Fruit fly (Drosophila melanogaster) whole organism, embryonic: ENCODE data around the gene CG6000.

Source experiments
- Ada2b ChIP-seq: fragments of 200-800 bp; sonication (Bioruptor generic); IDR thresholded peaks from 2 replicates; pipeline ENCODE4 v1.3.6; 2022; ENCODE audit warnings: missing biosample characterization, missing genetic modification characterization
- CG10147 ChIP-seq: fragments of 200-800 bp; sonication (Bioruptor generic); optimal IDR thresholded peaks from 2 replicates; lab custom pipeline; 2019; ENCODE audit warnings: missing biosample characterization, mild to moderate bottlenecking, missing genetic modification characterization, moderate library complexity
- CG10979 ChIP-seq: fragments of 200-800 bp; sonication (Bioruptor generic); optimal IDR thresholded peaks from 2 replicates; lab custom pipeline; 2018; ENCODE audit warnings: missing biosample characterization, mild to moderate bottlenecking, missing genetic modification characterization, moderate library complexity
- CG11696 ChIP-seq: fragments of 200-800 bp; sonication (Bioruptor generic); IDR thresholded peaks from 2 replicates; pipeline ENCODE4 v1.3.6; 2022; ENCODE audit warnings: missing biosample characterization, missing genetic modification characterization
- CG11723 ChIP-seq: fragments of 200-800 bp; sonication (Bioruptor generic); optimal IDR thresholded peaks from 2 replicates; lab custom pipeline; 2017; ENCODE audit warnings: missing biosample characterization, mild to moderate bottlenecking, missing genetic modification characterization
- CG14441 ChIP-seq: fragments of 200-800 bp; sonication (Bioruptor generic); IDR thresholded peaks from 2 replicates; pipeline ENCODE4 v1.3.6; 2022; ENCODE audit warnings: missing biosample characterization, missing genetic modification characterization
- CG1647 ChIP-seq: fragments of 200-800 bp; sonication (Bioruptor generic); optimal IDR thresholded peaks from 3 replicates; lab custom pipeline; 2016; ENCODE audit warnings: missing biosample characterization, missing genetic modification characterization
- CG18619 ChIP-seq: fragments of 200-800 bp; sonication (Bioruptor generic); optimal IDR thresholded peaks from 3 replicates; lab custom pipeline; 2017; ENCODE audit warnings: missing biosample characterization, mild to moderate bottlenecking, missing genetic modification characterization
- CG3281 ChIP-seq: fragments of 200-800 bp; sonication (Bioruptor generic); optimal IDR thresholded peaks from 3 replicates; lab custom pipeline; 2017; ENCODE audit warnings: missing biosample characterization, mild to moderate bottlenecking, missing genetic modification characterization
- CG43689 ChIP-seq: fragments of 200-800 bp; sonication (Bioruptor generic); IDR thresholded peaks from 2 replicates; pipeline ENCODE4 v1.3.6; 2022; ENCODE audit warnings: missing biosample characterization, missing genetic modification characterization
- CG4820 ChIP-seq: fragments of 200-800 bp; sonication (Bioruptor generic); optimal IDR thresholded peaks from 3 replicates; lab custom pipeline; 2016; ENCODE audit warnings: missing biosample characterization, missing genetic modification characterization
- CG5180 ChIP-seq: fragments of 200-800 bp; sonication (Bioruptor generic); optimal IDR thresholded peaks from 3 replicates; lab custom pipeline; 2017; ENCODE audit warnings: missing biosample characterization, missing genetic modification characterization, mild to moderate bottlenecking, moderate library complexity, missing genetic modification reagents
- CG6175 ChIP-seq: fragments of 200-800 bp; sonication (Bioruptor generic); IDR thresholded peaks from 3 replicates; pipeline ENCODE4 v1.3.6; 2022; ENCODE audit warnings: missing biosample characterization, missing genetic modification characterization
- CTCF ChIP-seq: fragments of 200-800 bp; sonication (Bioruptor generic); optimal IDR thresholded peaks from 2 replicates; lab custom pipeline; 2017; ENCODE audit warnings: missing biosample characterization, mild to moderate bottlenecking, missing genetic modification characterization, moderate library complexity
- D19B ChIP-seq: fragments of 200-800 bp; sonication (Bioruptor generic); optimal IDR thresholded peaks from 2 replicates; lab custom pipeline; 2017; ENCODE audit warnings: missing biosample characterization, mild to moderate bottlenecking, missing genetic modification characterization
- Dek ChIP-seq: fragments of 200-800 bp; sonication (Bioruptor generic); optimal IDR thresholded peaks from 3 replicates; lab custom pipeline; 2019; ENCODE audit warnings: missing biosample characterization, mild to moderate bottlenecking, missing genetic modification characterization, moderate library complexity
- Doc2 ChIP-seq: fragments of 200-800 bp; sonication (Bioruptor generic); IDR thresholded peaks from 2 replicates; pipeline ENCODE4 v1.3.6; 2022; ENCODE audit warnings: missing biosample characterization, missing genetic modification characterization
- Fer1 ChIP-seq: fragments of 200-800 bp; sonication (Bioruptor generic); optimal IDR thresholded peaks from 2 replicates; lab custom pipeline; 2017; ENCODE audit warnings: missing biosample characterization, mild to moderate bottlenecking, missing genetic modification characterization
- HmgD ChIP-seq: fragments of 200-800 bp; sonication (Bioruptor generic); optimal IDR thresholded peaks from 3 replicates; lab custom pipeline; 2016; ENCODE audit warnings: missing biosample characterization, missing genetic modification characterization
- Mad ChIP-seq: fragments of 200-800 bp; sonication (Bioruptor generic); optimal IDR thresholded peaks from 2 replicates; lab custom pipeline; 2016; ENCODE audit warnings: missing biosample characterization, missing genetic modification characterization
- Meics ChIP-seq: fragments of 200-800 bp; sonication (Bioruptor generic); optimal IDR thresholded peaks from 2 replicates; lab custom pipeline; 2017; ENCODE audit warnings: missing biosample characterization, mild to moderate bottlenecking, missing genetic modification characterization
- NC2β ChIP-seq: fragments of 200-800 bp; sonication (Bioruptor generic); optimal IDR thresholded peaks from 2 replicates; lab custom pipeline; 2016; ENCODE audit warnings: missing biosample characterization, missing genetic modification characterization
- NFAT ChIP-seq: fragments of 200-800 bp; sonication (Bioruptor generic); IDR thresholded peaks from 2 replicates; pipeline ENCODE4 v1.3.6; 2022; ENCODE audit warnings: missing biosample characterization, missing genetic modification characterization
- NfI ChIP-seq: fragments of 200-800 bp; sonication (Bioruptor generic); optimal IDR thresholded peaks from 3 replicates; lab custom pipeline; 2018; ENCODE audit warnings: missing biosample characterization, mild to moderate bottlenecking, missing genetic modification characterization, moderate library complexity
- Sox100B ChIP-seq: fragments of 200-800 bp; sonication (Bioruptor generic); optimal IDR thresholded peaks from 3 replicates; lab custom pipeline; 2018; ENCODE audit warnings: missing biosample characterization, mild to moderate bottlenecking, missing genetic modification characterization
- Taf1 ChIP-seq: fragments of 200-800 bp; sonication (Bioruptor generic); IDR thresholded peaks from 2 replicates; pipeline ENCODE4 v1.3.6; 2022; ENCODE audit warnings: missing biosample characterization, missing genetic modification characterization
- abd-A ChIP-seq: fragments of 200-800 bp; sonication (Bioruptor generic); optimal IDR thresholded peaks from 3 replicates; lab custom pipeline; 2019; ENCODE audit warnings: missing biosample characterization, mild to moderate bottlenecking, missing genetic modification characterization, moderate library complexity
- amos ChIP-seq: fragments of 200-800 bp; sonication (Bioruptor generic); IDR thresholded peaks from 2 replicates; pipeline ENCODE4 v1.3.6; 2022; ENCODE audit warnings: missing biosample characterization, missing genetic modification characterization; ENCODE audit not compliant: partially characterized antibody
- aop ChIP-seq: fragments of 200-800 bp; sonication (Bioruptor generic); IDR thresholded peaks from 2 replicates; pipeline ENCODE4 v1.3.6; 2022; ENCODE audit warnings: missing biosample characterization, missing genetic modification characterization
- ara ChIP-seq: fragments of 200-800 bp; sonication (Bioruptor generic); IDR thresholded peaks from 2 replicates; pipeline ENCODE4 v1.3.6; 2022; ENCODE audit warnings: missing biosample characterization, missing genetic modification characterization
- ase ChIP-seq: fragments of 200-800 bp; sonication (Bioruptor generic); IDR thresholded peaks from 3 replicates; pipeline ENCODE4 v1.3.6; 2022; ENCODE audit warnings: missing biosample characterization, missing genetic modification characterization
- bbx ChIP-seq: fragments of 200-800 bp; sonication (Bioruptor generic); IDR thresholded peaks from 2 replicates; pipeline ENCODE4 v1.3.6; 2022; ENCODE audit warnings: missing biosample characterization, missing genetic modification characterization; ENCODE audit not compliant: partially characterized antibody
- bigmax ChIP-seq: fragments of 200-800 bp; sonication (Bioruptor generic); optimal IDR thresholded peaks from 2 replicates; lab custom pipeline; 2018; ENCODE audit warnings: missing biosample characterization, mild to moderate bottlenecking, missing genetic modification characterization
- chif ChIP-seq, 2 experiments: fragments of 200-800 bp; sonication (Bioruptor generic); optimal IDR thresholded peaks; 3 replicates each; lab custom pipeline; 2016; ENCODE audit warnings: missing biosample characterization in 2 of 2, missing genetic modification characterization in 2 of 2
- chm ChIP-seq: fragments of 200-800 bp; sonication (Bioruptor generic); IDR thresholded peaks from 2 replicates; pipeline ENCODE4 v1.3.6; 2022; ENCODE audit warnings: missing biosample characterization, missing genetic modification characterization
- corto ChIP-seq: fragments of 200-800 bp; sonication (Bioruptor generic); optimal IDR thresholded peaks from 2 replicates; lab custom pipeline; 2016; ENCODE audit warnings: missing biosample characterization, mild to moderate bottlenecking, missing genetic modification characterization, moderate library complexity
- dimm ChIP-seq: fragments of 200-800 bp; sonication (Bioruptor generic); IDR thresholded peaks from 2 replicates; pipeline ENCODE4 v1.3.6; 2022; ENCODE audit warnings: missing biosample characterization, missing genetic modification characterization
- grau ChIP-seq: fragments of 200-800 bp; optimal IDR thresholded peaks from 3 replicates; lab custom pipeline; 2019; ENCODE audit warnings: missing biosample characterization, mild to moderate bottlenecking, missing genetic modification characterization, moderate library complexity
- gsb-n ChIP-seq: fragments of 200-800 bp; sonication (Bioruptor generic); optimal IDR thresholded peaks from 3 replicates; lab custom pipeline; 2018; ENCODE audit warnings: missing biosample characterization, mild to moderate bottlenecking, missing genetic modification characterization
- gt ChIP-seq: fragments of 200-800 bp; sonication (Bioruptor generic); IDR thresholded peaks from 2 replicates; pipeline ENCODE4 v1.3.6; 2022; ENCODE audit warnings: missing biosample characterization, missing genetic modification characterization
- jumu ChIP-seq: fragments of 200-800 bp; sonication (Bioruptor generic); optimal IDR thresholded peaks from 3 replicates; lab custom pipeline; 2016; ENCODE audit warnings: missing biosample characterization, missing genetic modification characterization
- klu ChIP-seq: fragments of 200-800 bp; sonication (Bioruptor generic); IDR thresholded peaks from 2 replicates; pipeline ENCODE4 v1.3.6; 2022; ENCODE audit warnings: missing biosample characterization, missing genetic modification characterization
- lab ChIP-seq: fragments of 200-800 bp; sonication (Bioruptor generic); optimal IDR thresholded peaks from 3 replicates; lab custom pipeline; 2017; ENCODE audit warnings: missing biosample characterization, missing genetic modification characterization, mild to moderate bottlenecking, moderate library complexity, missing genetic modification reagents
- luna ChIP-seq: fragments of 200-800 bp; sonication (Bioruptor generic); optimal IDR thresholded peaks from 2 replicates; lab custom pipeline; 2016; ENCODE audit warnings: missing biosample characterization, missing genetic modification characterization
- otp ChIP-seq: fragments of 200-800 bp; sonication (Bioruptor generic); IDR thresholded peaks from 3 replicates; pipeline ENCODE4, ENCODE4 v1.3.6; 2022; ENCODE audit warnings: missing biosample characterization, missing genetic modification characterization
- pan ChIP-seq, 4 experiments: fragments of >200 bp in 3 of 4; fragments of 200-800 bp in 1 of 4; sonication (Bioruptor generic) in 1 of 4; optimal IDR thresholded peaks in 3 of 4; IDR thresholded peaks in 1 of 4; 2 replicates each; pipeline versions ENCODE4 v1.3.6 to Lab custom; 2017 to 2022; ENCODE audit warnings: missing biosample characterization in 2 of 4, missing genetic modification characterization in 2 of 4, mixed read lengths in 1 of 4
- phol ChIP-seq: fragments of 200-800 bp; sonication (Bioruptor generic); optimal IDR thresholded peaks from 3 replicates; lab custom pipeline; 2018; ENCODE audit warnings: missing biosample characterization, mild to moderate bottlenecking, missing genetic modification characterization, moderate library complexity
- prd ChIP-seq, 3 experiments: fragments of >200 bp in 2 of 3; fragments of 200-800 bp in 1 of 3; sonication (Bioruptor generic) in 1 of 3; optimal IDR thresholded peaks in 2 of 3; IDR thresholded peaks in 1 of 3; 2 replicates in 2 of 3; 3 replicates in 1 of 3; pipeline versions ENCODE4 v1.3.6 to Lab custom; 2017 to 2022; ENCODE audit warnings: missing biosample characterization in 1 of 3, missing genetic modification characterization in 1 of 3
- sqz ChIP-seq: fragments of 200-800 bp; sonication (Bioruptor generic); optimal IDR thresholded peaks from 3 replicates; lab custom pipeline; 2018; ENCODE audit warnings: missing biosample characterization, mild to moderate bottlenecking, missing genetic modification characterization
- stc ChIP-seq: fragments of 200-800 bp; sonication (Bioruptor generic); IDR thresholded peaks from 2 replicates; pipeline ENCODE4 v1.3.6; 2022; ENCODE audit warnings: missing biosample characterization, missing genetic modification characterization
- tin ChIP-seq: fragments of 200-800 bp; sonication (Bioruptor generic); optimal IDR thresholded peaks from 3 replicates; lab custom pipeline; 2016; ENCODE audit warnings: missing biosample characterization, missing genetic modification characterization
- wek ChIP-seq: fragments of 200-800 bp; sonication (Bioruptor generic); optimal IDR thresholded peaks from 3 replicates; lab custom pipeline; 2018; ENCODE audit warnings: missing biosample characterization, mild to moderate bottlenecking, missing genetic modification characterization, moderate library complexity

CG6000 gene

dm6 chr3R:24093430-24093829, 39.2 kb downstream of the CG6000 start (continued):
- TF ChIP-seq otp = no peak
- no peak for TF ChIP-seq CTCF (GFP tag; lab: Kevin White, UChicago)
- no peak for TF ChIP-seq D19B (GFP tag; lab: Kevin White, UChicago)
- TF ChIP-seq wek (GFP tag; lab: Kevin White, UChicago) = no peak
- TF ChIP-seq chm = no peak
- TF ChIP-seq CG5180 (GFP tag; lab: Kevin White, UChicago) = no peak
- no peak for TF ChIP-seq sqz (GFP tag; lab: Kevin White, UChicago)
- TF ChIP-seq bbx (GFP tag; lab: Robert Waterston, UW) = no peak
- no peak for TF ChIP-seq Sox100B
- no peak for TF ChIP-seq gsb-n (tag; lab: Kevin White, UChicago)
- no peak for TF ChIP-seq CG14441
- no peak for TF ChIP-seq bigmax
- TF ChIP-seq NC2β (GFP tag; lab: Kevin White, UChicago) = no peak
- no peak for TF ChIP-seq CG10979 (tag; lab: Kevin White, UChicago)
- no peak for TF ChIP-seq prd (optimal IDR thresholded peaks at IDR 0.05; lab: Kevin White, UChicago)
- no peak for TF ChIP-seq prd (GFP tag; IDR thresholded peaks at IDR 0.05; lab: Robert Waterston, UW)
- no peak for TF ChIP-seq phol (tag; lab: Kevin White, UChicago)
- TF ChIP-seq chif (GFP tag; optimal IDR thresholded peaks at IDR 0.05; lab: Kevin White, UChicago) = no peak
- no peak for TF ChIP-seq CG6175 (GFP tag; lab: Robert Waterston, UW)
- TF ChIP-seq Dek (tag; lab: Kevin White, UChicago) = no peak
- TF ChIP-seq Doc2 (GFP tag; lab: Robert Waterston, UW) = no peak
- no peak for TF ChIP-seq gt (GFP tag; lab: Robert Waterston, UW)
- TF ChIP-seq CG18619 (GFP tag; lab: Kevin White, UChicago) = peak; percentile 36
- TF ChIP-seq Ada2b (GFP tag; lab: Robert Waterston, UW) = no peak
- no peak for TF ChIP-seq CG1647 (GFP tag; lab: Kevin White, UChicago)
- TF ChIP-seq Mad (GFP tag; lab: Kevin White, UChicago) = no peak
- TF ChIP-seq tin (GFP tag; lab: Kevin White, UChicago) = no peak
- TF ChIP-seq pan (optimal IDR thresholded peaks at IDR 0.05; lab: Kevin White, UChicago) = no peak
- no peak for TF ChIP-seq pan (GFP tag; optimal IDR thresholded peaks at IDR 0.05 in 1 of 2, IDR thresholded peaks at IDR 0.05 in 1 of 2)
- no peak for TF ChIP-seq ara (GFP tag; lab: Robert Waterston, UW)
- no peak for TF ChIP-seq stc
- no peak for TF ChIP-seq CG11696
- TF ChIP-seq lab = peak; percentile 16
- TF ChIP-seq aop (GFP tag; lab: Robert Waterston, UW) = no peak
- no peak for TF ChIP-seq jumu (GFP tag; lab: Kevin White, UChicago)
- no peak for TF ChIP-seq CG4820 (GFP tag; lab: Kevin White, UChicago)
- peak; percentile 19 for TF ChIP-seq Meics (GFP tag; lab: Kevin White, UChicago)
- no peak for TF ChIP-seq NfI (GFP tag; lab: Kevin White, UChicago)
- TF ChIP-seq ase (GFP tag; lab: Robert Waterston, UW) = no peak
- no peak for TF ChIP-seq CG10147 (GFP tag; lab: Kevin White, UChicago)
- TF ChIP-seq HmgD (GFP tag; lab: Kevin White, UChicago) = no peak
- TF ChIP-seq amos (GFP tag; lab: Robert Waterston, UW) = no peak
- TF ChIP-seq grau = peak; percentile 63
- peak; percentile 26 for TF ChIP-seq Fer1
- TF ChIP-seq abd-A (tag; lab: Kevin White, UChicago) = no peak
- no peak for TF ChIP-seq CG11723 (GFP tag; lab: Kevin White, UChicago)
- TF ChIP-seq Taf1 (GFP tag; lab: Robert Waterston, UW) = no peak
- TF ChIP-seq corto (GFP tag; lab: Kevin White, UChicago) = no peak
- no peak for TF ChIP-seq dimm (GFP tag; lab: Robert Waterston, UW)
- TF ChIP-seq luna (GFP tag; lab: Kevin White, UChicago) = no peak
- TF ChIP-seq CG43689 = no peak
- TF ChIP-seq NFAT (GFP tag; lab: Robert Waterston, UW) = no peak
- TF ChIP-seq klu (GFP tag; lab: Robert Waterston, UW) = no peak
- TF ChIP-seq CG3281 (GFP tag; lab: Kevin White, UChicago) = peak; percentile 14
